Worm (Caenorhabditis elegans) whole organism, L4 larva: ENCODE data around the gene T16G1.7.

ENCODE experiments used
- T20F7.1 ChIP-seq: fragments of 200-800 bp; sonication (Bioruptor generic); optimal IDR thresholded peaks from 2 replicates; lab custom pipeline; 2018; ENCODE audit warnings: mild to moderate bottlenecking, missing genetic modification characterization, missing compliant biosample characterization
- daf-8 ChIP-seq: fragments of 200-800 bp; sonication (Bioruptor generic); IDR thresholded peaks from 2 replicates; pipeline ENCODE4 v1.3.6; 2022; ENCODE audit warnings: missing genetic modification characterization, missing compliant biosample characterization
- fkh-10 ChIP-seq: fragments of 150-350 bp; optimal IDR thresholded peaks from 2 replicates; lab custom pipeline; 2014; ENCODE audit warnings: missing biosample characterization, missing genetic modification reagents, missing genetic modification characterization
- nhr-102 ChIP-seq: sonication (generic microtip); optimal IDR thresholded peaks from 2 replicates; lab custom pipeline; 2016; ENCODE audit warnings: mild to moderate bottlenecking, missing genetic modification characterization, moderate library complexity, missing compliant biosample characterization
- spr-3 ChIP-seq: fragments of 200-800 bp; sonication (Bioruptor generic); optimal IDR thresholded peaks from 2 replicates; lab custom pipeline; 2018; ENCODE audit warnings: mild to moderate bottlenecking, missing genetic modification characterization, missing compliant biosample characterization

ce11 chrV:12901301-12901700, 33.6 kb downstream of the T16G1.7 start:
- TF ChIP-seq daf-8 (GFP tag; lab: Robert Waterston, UW): no peak
- TF ChIP-seq T20F7.1 (GFP tag; lab: Kevin White, UChicago): no peak
- no peak for TF ChIP-seq nhr-102 (tag; lab: Kevin White, UChicago)
- TF ChIP-seq spr-3 (GFP tag; lab: Kevin White, UChicago): no peak
- no peak for TF ChIP-seq fkh-10
